Fruit fly (Drosophila melanogaster) whole organism, embryonic: Measurements from ENCODE around the gene CG5225.
A peak's percentile ranks its signal among the peaks of the same experiment; 100 is the strongest.

Experiments
- ATbp ChIP-seq: fragments of 200-800 bp; sonication (Bioruptor generic); optimal IDR thresholded peaks from 2 replicates; lab custom pipeline; 2017; ENCODE audit warnings: missing biosample characterization, mild to moderate bottlenecking, missing genetic modification characterization, missing genetic modification reagents
- BEAF-32 ChIP-seq: fragments of 200-800 bp; sonication (Bioruptor generic); optimal IDR thresholded peaks from 3 replicates; lab custom pipeline; 2017; ENCODE audit warnings: missing biosample characterization, missing genetic modification characterization, mild to moderate bottlenecking, moderate library complexity, missing genetic modification reagents
- Blimp-1 ChIP-seq: fragments of 200-800 bp; sonication (Bioruptor generic); optimal IDR thresholded peaks from 3 replicates; lab custom pipeline; 2018; ENCODE audit warnings: missing biosample characterization, missing genetic modification characterization, mild to moderate bottlenecking, moderate library complexity, missing genetic modification reagents
- CG10366 ChIP-seq: fragments of 200-800 bp; sonication (Bioruptor generic); IDR thresholded peaks from 2 replicates; pipeline ENCODE4 v1.3.6; 2022; ENCODE audit warnings: missing biosample characterization, missing genetic modification characterization
- CG11085 ChIP-seq: fragments of 200-800 bp; sonication (Bioruptor generic); IDR thresholded peaks from 2 replicates; pipeline ENCODE4 v1.3.6; 2022; ENCODE audit warnings: missing biosample characterization, missing genetic modification characterization
- CG13123 ChIP-seq: fragments of 200-800 bp; sonication (Bioruptor generic); optimal IDR thresholded peaks from 2 replicates; lab custom pipeline; 2016; ENCODE audit warnings: missing biosample characterization, missing genetic modification characterization
- CG13287 ChIP-seq: fragments of 200-800 bp; sonication (Bioruptor generic); IDR thresholded peaks from 2 replicates; pipeline ENCODE4 v1.3.6; 2022; ENCODE audit warnings: missing biosample characterization, missing genetic modification characterization; ENCODE audit not compliant: partially characterized antibody
- CG14050 ChIP-seq: fragments of 200-800 bp; sonication (Bioruptor generic); IDR thresholded peaks from 3 replicates; pipeline ENCODE4 v1.3.6; 2022; ENCODE audit warnings: missing biosample characterization, missing genetic modification characterization
- CG15479 ChIP-seq: fragments of 200-800 bp; sonication (Bioruptor generic); optimal IDR thresholded peaks from 3 replicates; lab custom pipeline; 2019; ENCODE audit warnings: missing biosample characterization, mild to moderate bottlenecking, missing genetic modification characterization, moderate library complexity
- CG16815 ChIP-seq: fragments of 200-800 bp; sonication (Bioruptor generic); optimal IDR thresholded peaks from 3 replicates; lab custom pipeline; 2017; ENCODE audit warnings: missing biosample characterization, mild to moderate bottlenecking, missing genetic modification characterization
- CG17359 ChIP-seq: fragments of 200-800 bp; sonication (Bioruptor generic); optimal IDR thresholded peaks from 3 replicates; lab custom pipeline; 2018; ENCODE audit warnings: missing biosample characterization, mild to moderate bottlenecking, missing genetic modification characterization, moderate library complexity
- CG2116 ChIP-seq: fragments of 200-800 bp; sonication (Bioruptor generic); optimal IDR thresholded peaks from 3 replicates; lab custom pipeline; 2018; ENCODE audit warnings: missing biosample characterization, mild to moderate bottlenecking, missing genetic modification characterization
- CG2120 ChIP-seq: fragments of 200-800 bp; sonication (Bioruptor generic); optimal IDR thresholded peaks from 3 replicates; lab custom pipeline; 2016; ENCODE audit warnings: missing biosample characterization, missing genetic modification characterization
- CG2202 ChIP-seq: fragments of 200-800 bp; sonication (Bioruptor generic); optimal IDR thresholded peaks from 2 replicates; lab custom pipeline; 2018; ENCODE audit warnings: missing biosample characterization, mild to moderate bottlenecking, missing genetic modification characterization
- CG32767 ChIP-seq: fragments of 200-800 bp; sonication (Bioruptor generic); IDR thresholded peaks from 2 replicates; pipeline ENCODE4 v1.3.6; 2022; ENCODE audit warnings: missing biosample characterization, missing genetic modification characterization
- CG3995 ChIP-seq: fragments of 200-800 bp; sonication (Bioruptor generic); optimal IDR thresholded peaks from 3 replicates; lab custom pipeline; 2016; ENCODE audit warnings: missing biosample characterization, missing genetic modification characterization
- CG4820 ChIP-seq: fragments of 200-800 bp; sonication (Bioruptor generic); optimal IDR thresholded peaks from 3 replicates; lab custom pipeline; 2016; ENCODE audit warnings: missing biosample characterization, missing genetic modification characterization
- CG6654 ChIP-seq: fragments of 200-800 bp; sonication (Bioruptor generic); optimal IDR thresholded peaks from 2 replicates; lab custom pipeline; 2017; ENCODE audit warnings: missing biosample characterization, mild to moderate bottlenecking, missing genetic modification characterization
- CG6689 ChIP-seq: fragments of 200-800 bp; sonication (Bioruptor generic); IDR thresholded peaks from 2 replicates; pipeline ENCODE4 v1.3.6; 2022; ENCODE audit warnings: missing biosample characterization, missing genetic modification characterization
- CG8924 ChIP-seq: fragments of 200-800 bp; optimal IDR thresholded peaks from 3 replicates; lab custom pipeline; 2019; ENCODE audit warnings: missing biosample characterization, mild to moderate bottlenecking, missing genetic modification characterization, moderate library complexity
- CG9215 ChIP-seq: fragments of 200-800 bp; sonication (Bioruptor generic); IDR thresholded peaks from 2 replicates; pipeline ENCODE4 v1.3.6; 2022; ENCODE audit warnings: missing biosample characterization, missing genetic modification characterization
- CG9727 ChIP-seq: fragments of 200-800 bp; sonication (Bioruptor generic); optimal IDR thresholded peaks from 3 replicates; lab custom pipeline; 2017; ENCODE audit warnings: missing biosample characterization, mild to moderate bottlenecking, missing genetic modification characterization
- CG9797 ChIP-seq: fragments of 200-800 bp; sonication (Bioruptor generic); optimal IDR thresholded peaks from 3 replicates; lab custom pipeline; 2018; ENCODE audit warnings: missing biosample characterization, mild to moderate bottlenecking, missing genetic modification characterization
- Chrac-16 ChIP-seq: fragments of 200-800 bp; sonication (Bioruptor generic); optimal IDR thresholded peaks from 3 replicates; lab custom pipeline; 2016; ENCODE audit warnings: missing biosample characterization, missing genetic modification characterization
- D19B ChIP-seq: fragments of 200-800 bp; sonication (Bioruptor generic); optimal IDR thresholded peaks from 2 replicates; lab custom pipeline; 2017; ENCODE audit warnings: missing biosample characterization, mild to moderate bottlenecking, missing genetic modification characterization
- E2f1 ChIP-seq: fragments of 200-800 bp; sonication (Bioruptor generic); IDR thresholded peaks from 2 replicates; pipeline ENCODE4 v1.3.6; 2022; ENCODE audit warnings: missing biosample characterization, missing genetic modification characterization
- Hey ChIP-seq: fragments of 200-800 bp; sonication (Bioruptor generic); optimal IDR thresholded peaks from 3 replicates; lab custom pipeline; 2018; ENCODE audit warnings: missing biosample characterization, mild to moderate bottlenecking, missing genetic modification characterization
- HmgZ ChIP-seq: fragments of 200-800 bp; sonication (Bioruptor generic); optimal IDR thresholded peaks from 2 replicates; lab custom pipeline; 2018; ENCODE audit warnings: missing biosample characterization, mild to moderate bottlenecking, missing genetic modification characterization
- Hmr ChIP-seq: fragments of 200-800 bp; sonication (Bioruptor generic); optimal IDR thresholded peaks from 3 replicates; lab custom pipeline; 2017; ENCODE audit warnings: mild to moderate bottlenecking, missing biosample characterization, missing genetic modification reagents, missing genetic modification characterization
- NfI ChIP-seq: fragments of 200-800 bp; sonication (Bioruptor generic); optimal IDR thresholded peaks from 3 replicates; lab custom pipeline; 2018; ENCODE audit warnings: missing biosample characterization, mild to moderate bottlenecking, missing genetic modification characterization, moderate library complexity
- Pdp1 ChIP-seq, 2 experiments: fragments of 200-800 bp; sonication (Bioruptor generic); optimal IDR thresholded peaks; 3 replicates each; lab custom pipeline; 2016; ENCODE audit warnings: missing biosample characterization in 2 of 2, missing genetic modification characterization in 2 of 2, mild to moderate bottlenecking in 1 of 2, moderate library complexity in 1 of 2
- Sin3A ChIP-seq: fragments of >200 bp; optimal IDR thresholded peaks from 2 replicates; lab custom pipeline; 2018
- Spps ChIP-seq: fragments of 200-800 bp; sonication (Bioruptor generic); optimal IDR thresholded peaks from 2 replicates; lab custom pipeline; 2018; ENCODE audit warnings: missing biosample characterization, mild to moderate bottlenecking, missing genetic modification characterization
- Ssrp ChIP-seq: fragments of 200-800 bp; sonication (Bioruptor generic); optimal IDR thresholded peaks from 2 replicates; lab custom pipeline; 2018; ENCODE audit warnings: missing biosample characterization, mild to moderate bottlenecking, missing genetic modification characterization, moderate library complexity
- Xbp1 ChIP-seq: fragments of 200-800 bp; sonication (Bioruptor generic); optimal IDR thresholded peaks from 3 replicates; lab custom pipeline; 2016; ENCODE audit warnings: missing biosample characterization, mild to moderate bottlenecking, missing genetic modification characterization
- aop ChIP-seq: fragments of 200-800 bp; sonication (Bioruptor generic); IDR thresholded peaks from 2 replicates; pipeline ENCODE4 v1.3.6; 2022; ENCODE audit warnings: missing biosample characterization, missing genetic modification characterization
- br ChIP-seq: fragments of >200 bp; optimal IDR thresholded peaks from 2 replicates; lab custom pipeline; 2017
- caup ChIP-seq: fragments of 200-800 bp; sonication (Bioruptor generic); optimal IDR thresholded peaks from 3 replicates; lab custom pipeline; 2017; ENCODE audit warnings: missing biosample characterization, mild to moderate bottlenecking, missing genetic modification characterization, moderate library complexity; ENCODE audit not compliant: severe bottlenecking
- chif ChIP-seq, 2 experiments: fragments of 200-800 bp; sonication (Bioruptor generic); optimal IDR thresholded peaks; 3 replicates each; lab custom pipeline; 2016; ENCODE audit warnings: missing biosample characterization in 2 of 2, missing genetic modification characterization in 2 of 2
- crol ChIP-seq: fragments of 200-800 bp; sonication (Bioruptor generic); IDR thresholded peaks from 2 replicates; pipeline ENCODE4 v1.3.6; 2022; ENCODE audit warnings: missing biosample characterization, missing genetic modification characterization
- da ChIP-seq: fragments of 200-800 bp; sonication (Bioruptor generic); optimal IDR thresholded peaks from 2 replicates; lab custom pipeline; 2016; ENCODE audit warnings: missing biosample characterization, missing genetic modification characterization
- dimm ChIP-seq: fragments of 200-800 bp; sonication (Bioruptor generic); IDR thresholded peaks from 2 replicates; pipeline ENCODE4 v1.3.6; 2022; ENCODE audit warnings: missing biosample characterization, missing genetic modification characterization
- dm ChIP-seq: fragments of 200-800 bp; sonication (Bioruptor generic); optimal IDR thresholded peaks from 3 replicates; lab custom pipeline; 2016; ENCODE audit warnings: missing biosample characterization, missing genetic modification characterization
- ewg ChIP-seq: fragments of 200-800 bp; sonication (Bioruptor generic); optimal IDR thresholded peaks from 3 replicates; lab custom pipeline; 2017; ENCODE audit warnings: mild to moderate bottlenecking, missing biosample characterization, missing genetic modification reagents, missing genetic modification characterization
- gsb-n ChIP-seq: fragments of 200-800 bp; sonication (Bioruptor generic); optimal IDR thresholded peaks from 3 replicates; lab custom pipeline; 2018; ENCODE audit warnings: missing biosample characterization, mild to moderate bottlenecking, missing genetic modification characterization
- knrl ChIP-seq: fragments of 200-800 bp; sonication (Bioruptor generic); IDR thresholded peaks from 3 replicates; pipeline ENCODE4 v1.3.6; 2022; ENCODE audit warnings: missing biosample characterization, missing genetic modification characterization; ENCODE audit not compliant: partially characterized antibody
- lbe ChIP-seq: fragments of 200-800 bp; sonication (Bioruptor generic); optimal IDR thresholded peaks from 2 replicates; lab custom pipeline; 2016; ENCODE audit warnings: missing biosample characterization, mild to moderate bottlenecking, missing genetic modification characterization
- peb ChIP-seq: fragments of 200-800 bp; sonication (Bioruptor generic); IDR thresholded peaks from 2 replicates; pipeline ENCODE4 v1.3.6; 2022; ENCODE audit warnings: missing biosample characterization, missing genetic modification characterization
- psq ChIP-seq: fragments of 200-800 bp; sonication (Bioruptor generic); optimal IDR thresholded peaks from 2 replicates; lab custom pipeline; 2017; ENCODE audit warnings: missing biosample characterization, missing genetic modification characterization
- row ChIP-seq: fragments of 200-800 bp; sonication (Bioruptor generic); IDR thresholded peaks from 3 replicates; pipeline ENCODE4 v1.3.6; 2022; ENCODE audit warnings: missing biosample characterization, missing genetic modification characterization
- sens ChIP-seq: fragments of 200-800 bp; sonication (Bioruptor generic); peaks from one replicate; lab custom pipeline; 2016; ENCODE audit warnings: missing biosample characterization, missing genetic modification characterization

The CG5225 gene

dm6 chr3R:17020956-17021355 lies 7.5 kb upstream of the CG5225 start, which contains the start of gene Adsl (continued):
- TF ChIP-seq Spps (peak; percentile 67), CG13287 (GFP tag; lab: Robert Waterston, UW) (peak; percentile 60; the same call in 1 of the 2 replicates), ATbp (GFP tag; lab: Kevin White, UChicago) (peak; percentile 78), CG9215 (GFP tag; lab: Robert Waterston, UW) (no peak), Hmr (GFP tag; lab: Kevin White, UChicago) (peak; percentile 83), crol (GFP tag; lab: Robert Waterston, UW) (no peak), BEAF-32 (GFP tag; lab: Kevin White, UChicago) (peak; percentile 57), gsb-n (tag; lab: Kevin White, UChicago) (peak; percentile 83), CG8924 (peak; percentile 41), NfI (GFP tag; lab: Kevin White, UChicago) (peak; percentile 83), CG32767 (GFP tag; lab: Robert Waterston, UW) (peak; percentile 35; the same call in 1 of the 2 replicates), Blimp-1 (GFP tag; lab: Kevin White, UChicago) (no peak), CG13123 (GFP tag; lab: Kevin White, UChicago) (no peak), CG14050 (GFP tag; lab: Robert Waterston, UW) (peak; percentile 27; the same call in 1 of the 3 replicates), peb (GFP tag; lab: Robert Waterston, UW) (no peak), Sin3A (lab: Kevin White, UChicago) (no peak), Pdp1 (GFP tag; optimal IDR thresholded peaks at IDR 0.05; lab: Kevin White, UChicago) (peak in 1 of 2 experiments; percentile 84), E2f1 (peak; percentile 21; the same call in 1 of the 2 replicates), psq (GFP tag; lab: Kevin White, UChicago) (no peak), CG9727 (GFP tag; lab: Kevin White, UChicago) (peak; percentile 82), dm (peak; percentile 91), CG4820 (GFP tag; lab: Kevin White, UChicago) (peak; percentile 37), D19B (peak; percentile 21), chif (GFP tag; optimal IDR thresholded peaks at IDR 0.05; lab: Kevin White, UChicago) (peak in 1 of 2 experiments; percentile 26), sens (GFP tag; lab: Kevin White, UChicago) (peak; percentile 89), CG16815 (GFP tag; lab: Kevin White, UChicago) (no peak), dimm (GFP tag; lab: Robert Waterston, UW) (no peak), CG17359 (no peak), CG10366 (GFP tag; lab: Robert Waterston, UW) (no peak; the same call in 1 of the 2 replicates), caup (GFP tag; lab: Kevin White, UChicago) (peak; percentile 89), CG3995 (GFP tag; lab: Kevin White, UChicago) (peak; percentile 40), br (lab: Kevin White, UChicago) (no peak), knrl (GFP tag; lab: Robert Waterston, UW) (peak; percentile 29; the same call in 1 of the 3 replicates), CG9797 (GFP tag; lab: Kevin White, UChicago) (peak; percentile 86), CG11085 (no peak), Chrac-16 (peak; percentile 19), row (GFP tag; lab: Robert Waterston, UW) (no peak), Ssrp (tag; lab: Kevin White, UChicago) (no peak), CG6654 (GFP tag; lab: Kevin White, UChicago) (peak; percentile 7), CG2120 (GFP tag; lab: Kevin White, UChicago) (no peak), lbe (no peak), CG2202 (tag; lab: Kevin White, UChicago) (peak; percentile 74), Hey (tag; lab: Kevin White, UChicago) (peak; percentile 14), da (GFP tag; lab: Kevin White, UChicago) (peak; percentile 12), CG6689 (peak; percentile 31; the same call in 1 of the 2 replicates), Xbp1 (GFP tag; lab: Kevin White, UChicago) (peak; percentile 57), CG15479 (GFP tag; lab: Kevin White, UChicago) (peak; percentile 5), CG2116 (GFP tag; lab: Kevin White, UChicago) (peak; percentile 80), HmgZ (peak; percentile 37), aop (GFP tag; lab: Robert Waterston, UW) (peak; percentile 62; the same call in 1 of the 2 replicates), ewg (GFP tag; lab: Kevin White, UChicago) (peak; percentile 48)
